Worm (Caenorhabditis elegans): ENCODE measurements around the gene idpb-3.

Gene idpb-3

DNA sequence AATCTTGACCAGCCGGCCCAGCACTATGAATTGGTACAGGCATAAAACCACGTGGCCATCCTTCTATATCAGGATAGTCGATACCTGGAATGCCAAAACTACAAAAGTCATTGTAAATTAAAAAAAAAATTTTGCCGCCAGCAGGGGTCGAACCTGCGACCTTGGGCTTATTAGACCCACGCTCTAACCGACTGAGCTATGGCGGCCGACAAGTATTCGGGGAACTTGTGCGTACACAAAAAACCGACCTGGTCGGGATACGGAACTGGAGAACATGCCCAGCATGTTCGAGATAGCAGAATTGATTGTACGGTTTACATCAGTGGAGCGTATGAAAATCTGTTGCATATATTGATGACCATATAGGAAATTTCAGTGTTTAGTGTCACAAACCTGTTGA is 44.3 kb downstream of the idpb-3 start (continued):
- TF ChIP-seq hmg-1.2 (GFP tag; IDR thresholded peaks at IDR 0.05) (peak; percentile 74), gei-17 (GFP tag; optimal IDR thresholded peaks at IDR 0.05) (no peak), mes-4 (tag; optimal IDR thresholded peaks at IDR 0.05) (peak; percentile 15), repo-1 (tag; optimal IDR thresholded peaks at IDR 0.05) (peak; percentile 88), let-607 (tag; optimal IDR thresholded peaks at IDR 0.05) (peak in 1 of 2 experiments; percentile 38), Y79H2A.3 (GFP tag; conservative IDR thresholded peaks at IDR 0.05) (no peak), D2030.7 (GFP tag; IDR thresholded peaks at IDR 0.05) (peak; percentile 74), T07F8.4 (tag; optimal IDR thresholded peaks at IDR 0.05) (peak; percentile 17), snpc-3.4 (tag; optimal IDR thresholded peaks at IDR 0.05) (peak; percentile 98), F23B12.7 (tag; optimal IDR thresholded peaks at IDR 0.05; ENCODE audit: insufficient read depth) (peak; percentile 35), Y53G8AR.9 (GFP tag; conservative IDR thresholded peaks at IDR 0.05) (peak; percentile 88), ztf-3 (GFP tag; optimal IDR thresholded peaks at IDR 0.05) (no peak), let-526 (GFP tag; IDR thresholded peaks at IDR 0.05) (0 out of 2 replicates have a peak, but pooled peaks have one; percentile 19), nfya-1 (tag; optimal IDR thresholded peaks at IDR 0.05; ENCODE audit: borderline replicate concordance, insufficient read depth) (no peak), ztf-28 (GFP tag; IDR thresholded peaks at IDR 0.05) (peak; percentile 48; the same call in 1 of the 2 replicates), dpff-1 (tag; optimal IDR thresholded peaks at IDR 0.05) (no peak), lin-40 (tag; optimal IDR thresholded peaks at IDR 0.05) (no peak), nhr-179 (tag; optimal IDR thresholded peaks at IDR 0.05) (no peak), lsl-1 (GFP tag; optimal IDR thresholded peaks at IDR 0.05) (peak; percentile 69), madf-10 (tag; optimal IDR thresholded peaks at IDR 0.05) (peak; percentile 40), ceh-79 (tag; optimal IDR thresholded peaks at IDR 0.05) (peak; percentile 19), T26A5.8 (tag; optimal IDR thresholded peaks at IDR 0.05) (no peak), sdz-38 (tag; optimal IDR thresholded peaks at IDR 0.05) (no peak), attf-6 (GFP tag; IDR thresholded peaks at IDR 0.05) (peak; percentile 62; the same call in 1 of the 2 replicates), F37B4.10 (GFP tag; IDR thresholded peaks at IDR 0.05) (0 out of 2 replicates have a peak, but pooled peaks have one; percentile 72), nfyb-1 (GFP tag; IDR thresholded peaks at IDR 0.05) (peak; percentile 88), ceh-100 (GFP tag; IDR thresholded peaks at IDR 0.05) (peak; percentile 86), K12H6.12 (tag; optimal IDR thresholded peaks at IDR 0.05) (peak; percentile 31), F22D6.2 (tag; optimal IDR thresholded peaks at IDR 0.05) (no peak), F49E8.2 (tag; optimal IDR thresholded peaks at IDR 0.05; ENCODE audit: insufficient read depth) (peak; percentile 75), ceh-91 (GFP tag; IDR thresholded peaks at IDR 0.05) (peak; percentile 55; the same call in 1 of the 2 replicates), ZK185.1 (tag; optimal IDR thresholded peaks at IDR 0.05; ENCODE audit: poor library complexity, severe bottlenecking) (peak; percentile 26), lag-1 (GFP tag; IDR thresholded peaks at IDR 0.05) (no peak), hrde-1 (tag; optimal IDR thresholded peaks at IDR 0.05; ENCODE audit: borderline replicate concordance) (peak; percentile 20), unc-130 (GFP tag; optimal IDR thresholded peaks at IDR 0.05) (no peak), efl-1 (GFP tag; optimal IDR thresholded peaks at IDR 0.05) (no peak), F33H1.4 (GFP tag; IDR thresholded peaks at IDR 0.05) (peak; percentile 72), Y56A3A.18 (GFP tag; IDR thresholded peaks at IDR 0.05) (peak; percentile 89), ets-4 (GFP tag; optimal IDR thresholded peaks at IDR 0.05) (no peak), cebp-1 (GFP tag; IDR thresholded peaks at IDR 0.05) (no peak), cebp-1 (tag; optimal IDR thresholded peaks at IDR 0.05) (peak; percentile 53), hsf-1 (GFP tag; IDR thresholded peaks at IDR 0.05) (peak; percentile 72), hlh-12 (tag; optimal IDR thresholded peaks at IDR 0.05) (no peak), dpl-1 (GFP tag; optimal IDR thresholded peaks at IDR 0.05) (no peak), egl-44 (GFP tag; IDR thresholded peaks at IDR 0.05) (0 out of 2 replicates have a peak, but pooled peaks have one; percentile 16), somi-1 (GFP tag; optimal IDR thresholded peaks at IDR 0.05) (no peak), egl-18 (GFP tag; IDR thresholded peaks at IDR 0.05) (no peak), sptf-2 (GFP tag; optimal IDR thresholded peaks at IDR 0.05) (no peak)
